Fruit fly (Drosophila melanogaster) whole organism, embryonic: Measurements from ENCODE around the gene Rabex-5.

ENCODE experiments used
- Bteb2 ChIP-seq: fragments of 200-800 bp; sonication (Bioruptor generic); optimal IDR thresholded peaks from 2 replicates; lab custom pipeline; 2016; ENCODE audit warnings: missing biosample characterization, missing genetic modification characterization
- CG10462 ChIP-seq: fragments of 200-800 bp; sonication (Bioruptor generic); optimal IDR thresholded peaks from 2 replicates; lab custom pipeline; 2016; ENCODE audit warnings: missing biosample characterization, missing genetic modification characterization
- CG11085 ChIP-seq: fragments of 200-800 bp; sonication (Bioruptor generic); IDR thresholded peaks from 2 replicates; pipeline ENCODE4 v1.3.6; 2022; ENCODE audit warnings: missing biosample characterization, missing genetic modification characterization
- CG12104 ChIP-seq: fragments of 200-800 bp; sonication (Bioruptor generic); optimal IDR thresholded peaks from 3 replicates; lab custom pipeline; 2016; ENCODE audit warnings: missing biosample characterization, missing genetic modification characterization
- CG15601 ChIP-seq: fragments of 200-800 bp; sonication (Bioruptor generic); optimal IDR thresholded peaks from 3 replicates; lab custom pipeline; 2019; ENCODE audit warnings: missing biosample characterization, mild to moderate bottlenecking, missing genetic modification characterization, moderate library complexity
- CG1603 ChIP-seq: fragments of 200-800 bp; sonication (Bioruptor generic); optimal IDR thresholded peaks from 2 replicates; lab custom pipeline; 2019; ENCODE audit warnings: missing biosample characterization, mild to moderate bottlenecking, missing genetic modification characterization, moderate library complexity
- CG16779 ChIP-seq: fragments of 200-800 bp; sonication (Bioruptor generic); IDR thresholded peaks from 2 replicates; pipeline ENCODE4 v1.3.6; 2022; ENCODE audit warnings: missing biosample characterization, missing genetic modification characterization
- CG16813 ChIP-seq: fragments of 200-800 bp; sonication (Bioruptor generic); IDR thresholded peaks from 3 replicates; pipeline ENCODE4 v1.3.6; 2022; ENCODE audit warnings: missing biosample characterization, missing genetic modification characterization; ENCODE audit not compliant: partially characterized antibody
- CG17568 ChIP-seq: fragments of 200-800 bp; sonication (Bioruptor generic); optimal IDR thresholded peaks from 2 replicates; lab custom pipeline; 2018; ENCODE audit warnings: missing biosample characterization, mild to moderate bottlenecking, missing genetic modification characterization, moderate library complexity
- CG2120 ChIP-seq: fragments of 200-800 bp; sonication (Bioruptor generic); optimal IDR thresholded peaks from 3 replicates; lab custom pipeline; 2016; ENCODE audit warnings: missing biosample characterization, missing genetic modification characterization
- CG43689 ChIP-seq: fragments of 200-800 bp; sonication (Bioruptor generic); IDR thresholded peaks from 2 replicates; pipeline ENCODE4 v1.3.6; 2022; ENCODE audit warnings: missing biosample characterization, missing genetic modification characterization
- CG4854 ChIP-seq: fragments of 200-800 bp; sonication (Bioruptor generic); optimal IDR thresholded peaks from 2 replicates; lab custom pipeline; 2016; ENCODE audit warnings: missing biosample characterization, missing genetic modification characterization, inconsistent platforms
- CG6683 ChIP-seq: fragments of 200-800 bp; sonication (Bioruptor generic); optimal IDR thresholded peaks from 2 replicates; lab custom pipeline; 2017; ENCODE audit warnings: missing biosample characterization, mild to moderate bottlenecking, missing genetic modification characterization, missing genetic modification reagents
- CG6765 ChIP-seq: fragments of 200-800 bp; sonication (Bioruptor generic); optimal IDR thresholded peaks from 3 replicates; lab custom pipeline; 2017; ENCODE audit warnings: missing biosample characterization, mild to moderate bottlenecking, missing genetic modification characterization
- CG7372 ChIP-seq: fragments of 200-800 bp; sonication (Bioruptor generic); IDR thresholded peaks from 2 replicates; pipeline ENCODE4 v1.3.6; 2022; ENCODE audit warnings: missing biosample characterization, missing genetic modification characterization
- CG7839 ChIP-seq: fragments of 200-800 bp; sonication (Bioruptor generic); optimal IDR thresholded peaks from 3 replicates; lab custom pipeline; 2018; ENCODE audit warnings: missing biosample characterization, mild to moderate bottlenecking, missing genetic modification characterization, moderate library complexity
- CG8924 ChIP-seq: fragments of 200-800 bp; optimal IDR thresholded peaks from 3 replicates; lab custom pipeline; 2019; ENCODE audit warnings: missing biosample characterization, mild to moderate bottlenecking, missing genetic modification characterization, moderate library complexity
- CG9437 ChIP-seq: fragments of 200-800 bp; sonication (Bioruptor generic); optimal IDR thresholded peaks from 2 replicates; lab custom pipeline; 2018; ENCODE audit warnings: missing biosample characterization, mild to moderate bottlenecking, missing genetic modification characterization
- CrebB ChIP-seq: fragments of 200-800 bp; sonication (Bioruptor generic); optimal IDR thresholded peaks from 3 replicates; lab custom pipeline; 2018; ENCODE audit warnings: missing biosample characterization, mild to moderate bottlenecking, missing genetic modification characterization
- D ChIP-seq, 2 experiments: fragments of 200-800 bp in 1 of 2; fragments of >200 bp in 1 of 2; sonication (Bioruptor generic) in 1 of 2; optimal IDR thresholded peaks; 2 replicates in 1 of 2; 3 replicates in 1 of 2; lab custom pipeline; 2017; ENCODE audit warnings: mild to moderate bottlenecking in 1 of 2, missing biosample characterization in 1 of 2, missing genetic modification characterization in 1 of 2, missing genetic modification reagents in 1 of 2
- Dek ChIP-seq: fragments of 200-800 bp; sonication (Bioruptor generic); optimal IDR thresholded peaks from 3 replicates; lab custom pipeline; 2019; ENCODE audit warnings: missing biosample characterization, mild to moderate bottlenecking, missing genetic modification characterization, moderate library complexity
- E2f2 ChIP-seq: fragments of 200-800 bp; sonication (Bioruptor generic); IDR thresholded peaks from 2 replicates; pipeline ENCODE4 v1.3.6; 2022; ENCODE audit warnings: missing biosample characterization, missing genetic modification characterization
- MBD-R2 ChIP-seq: fragments of 200-800 bp; sonication (Bioruptor generic); IDR thresholded peaks from 2 replicates; pipeline ENCODE4 v1.3.6; 2022; ENCODE audit warnings: missing biosample characterization, missing genetic modification characterization
- NC2α ChIP-seq: fragments of 200-800 bp; sonication (Bioruptor generic); optimal IDR thresholded peaks from 2 replicates; lab custom pipeline; 2016; ENCODE audit warnings: missing biosample characterization, missing genetic modification characterization
- Nf-YB ChIP-seq: fragments of 200-800 bp; sonication (Bioruptor generic); optimal IDR thresholded peaks from 3 replicates; lab custom pipeline; 2019; ENCODE audit warnings: missing biosample characterization, mild to moderate bottlenecking, missing genetic modification characterization, moderate library complexity
- NfI ChIP-seq: fragments of 200-800 bp; sonication (Bioruptor generic); optimal IDR thresholded peaks from 3 replicates; lab custom pipeline; 2018; ENCODE audit warnings: missing biosample characterization, mild to moderate bottlenecking, missing genetic modification characterization, moderate library complexity
- Oaz ChIP-seq: fragments of 200-800 bp; sonication (Bioruptor generic); IDR thresholded peaks from 2 replicates; pipeline ENCODE4 v1.3.6; 2022; ENCODE audit warnings: missing biosample characterization, missing genetic modification characterization
- Oli ChIP-seq: fragments of 200-800 bp; sonication (Bioruptor generic); optimal IDR thresholded peaks from 2 replicates; lab custom pipeline; 2018; ENCODE audit warnings: missing biosample characterization, mild to moderate bottlenecking, missing genetic modification characterization, moderate library complexity
- Six4 ChIP-seq: fragments of 200-800 bp; sonication (Bioruptor generic); optimal IDR thresholded peaks from 2 replicates; lab custom pipeline; 2016; ENCODE audit warnings: missing biosample characterization, missing genetic modification characterization
- abd-A ChIP-seq: fragments of 200-800 bp; sonication (Bioruptor generic); optimal IDR thresholded peaks from 3 replicates; lab custom pipeline; 2019; ENCODE audit warnings: missing biosample characterization, mild to moderate bottlenecking, missing genetic modification characterization, moderate library complexity
- ac ChIP-seq: fragments of 200-800 bp; sonication (Bioruptor generic); optimal IDR thresholded peaks from 3 replicates; lab custom pipeline; 2017; ENCODE audit warnings: missing biosample characterization, mild to moderate bottlenecking, missing genetic modification characterization
- ara ChIP-seq: fragments of 200-800 bp; sonication (Bioruptor generic); IDR thresholded peaks from 2 replicates; pipeline ENCODE4 v1.3.6; 2022; ENCODE audit warnings: missing biosample characterization, missing genetic modification characterization
- ato ChIP-seq: fragments of 200-800 bp; sonication (Bioruptor generic); IDR thresholded peaks from 2 replicates; pipeline ENCODE4 v1.3.6; 2022; ENCODE audit warnings: missing biosample characterization, missing genetic modification characterization; ENCODE audit not compliant: partially characterized antibody
- bsh ChIP-seq, 2 experiments: fragments of 200-800 bp; sonication (Bioruptor generic); optimal IDR thresholded peaks; 2 replicates each; lab custom pipeline; 2017 to 2018; ENCODE audit warnings: mild to moderate bottlenecking in 2 of 2, missing biosample characterization in 2 of 2, missing genetic modification characterization in 2 of 2, moderate library complexity in 1 of 2
- danr ChIP-seq: fragments of 200-800 bp; sonication (Bioruptor generic); IDR thresholded peaks from 2 replicates; pipeline ENCODE4 v1.3.6; 2022; ENCODE audit warnings: missing biosample characterization, missing genetic modification characterization
- en ChIP-seq: fragments of 200-800 bp; sonication (Bioruptor generic); optimal IDR thresholded peaks from 2 replicates; lab custom pipeline; 2016; ENCODE audit warnings: missing biosample characterization, missing genetic modification characterization
- fd102C ChIP-seq: fragments of 200-800 bp; sonication (Bioruptor generic); optimal IDR thresholded peaks from 2 replicates; lab custom pipeline; 2018; ENCODE audit warnings: missing biosample characterization, mild to moderate bottlenecking, missing genetic modification characterization, moderate library complexity
- fru ChIP-seq: fragments of >200 bp; optimal IDR thresholded peaks from 2 replicates; lab custom pipeline; 2017
- grn ChIP-seq: fragments of 200-800 bp; sonication (Bioruptor generic); optimal IDR thresholded peaks from 3 replicates; lab custom pipeline; 2017; ENCODE audit warnings: missing biosample characterization, missing genetic modification characterization
- hkb ChIP-seq, 2 experiments: fragments of 200-800 bp in 1 of 2; fragments of >200 bp in 1 of 2; sonication (Bioruptor generic) in 1 of 2; IDR thresholded peaks in 1 of 2; optimal IDR thresholded peaks in 1 of 2; 2 replicates each; pipeline versions ENCODE4 v1.3.6 to Lab custom; 2017 to 2022; ENCODE audit warnings: missing biosample characterization in 1 of 2, missing genetic modification characterization in 1 of 2
- jumu ChIP-seq: fragments of 200-800 bp; sonication (Bioruptor generic); optimal IDR thresholded peaks from 3 replicates; lab custom pipeline; 2016; ENCODE audit warnings: missing biosample characterization, missing genetic modification characterization
- klu ChIP-seq: fragments of 200-800 bp; sonication (Bioruptor generic); IDR thresholded peaks from 2 replicates; pipeline ENCODE4 v1.3.6; 2022; ENCODE audit warnings: missing biosample characterization, missing genetic modification characterization
- lilli ChIP-seq: fragments of 200-800 bp; sonication (Bioruptor generic); optimal IDR thresholded peaks from 3 replicates; lab custom pipeline; 2016; ENCODE audit warnings: missing biosample characterization, missing genetic modification characterization
- nerfin-2 ChIP-seq: fragments of 200-800 bp; sonication (Bioruptor generic); IDR thresholded peaks from 2 replicates; pipeline ENCODE4 v1.3.6; 2022; ENCODE audit warnings: missing biosample characterization, missing genetic modification characterization; ENCODE audit not compliant: partially characterized antibody
- otp ChIP-seq: fragments of 200-800 bp; sonication (Bioruptor generic); IDR thresholded peaks from 3 replicates; pipeline ENCODE4, ENCODE4 v1.3.6; 2022; ENCODE audit warnings: missing biosample characterization, missing genetic modification characterization
- slou ChIP-seq: fragments of 200-800 bp; sonication (Bioruptor generic); optimal IDR thresholded peaks from 3 replicates; lab custom pipeline; 2016; ENCODE audit warnings: missing biosample characterization, missing genetic modification characterization
- stwl ChIP-seq: fragments of 200-800 bp; sonication (Bioruptor generic); optimal IDR thresholded peaks from 3 replicates; lab custom pipeline; 2018; ENCODE audit warnings: missing biosample characterization, mild to moderate bottlenecking, missing genetic modification characterization, moderate library complexity
- tgo ChIP-seq: fragments of 200-800 bp; sonication (Bioruptor generic); IDR thresholded peaks from 3 replicates; pipeline ENCODE4 v1.3.6; 2022; ENCODE audit warnings: missing biosample characterization, missing genetic modification characterization
- unc-4 ChIP-seq: fragments of 200-800 bp; sonication (Bioruptor generic); IDR thresholded peaks from 2 replicates; pipeline ENCODE4 v1.3.6; 2022; ENCODE audit warnings: missing biosample characterization, missing genetic modification characterization; ENCODE audit not compliant: partially characterized antibody
- z ChIP-seq: fragments of 200-800 bp; sonication (Bioruptor generic); IDR thresholded peaks from 3 replicates; pipeline ENCODE4 v1.3.6; 2022; ENCODE audit warnings: missing biosample characterization, missing genetic modification characterization

The Rabex-5 gene

DNA sequence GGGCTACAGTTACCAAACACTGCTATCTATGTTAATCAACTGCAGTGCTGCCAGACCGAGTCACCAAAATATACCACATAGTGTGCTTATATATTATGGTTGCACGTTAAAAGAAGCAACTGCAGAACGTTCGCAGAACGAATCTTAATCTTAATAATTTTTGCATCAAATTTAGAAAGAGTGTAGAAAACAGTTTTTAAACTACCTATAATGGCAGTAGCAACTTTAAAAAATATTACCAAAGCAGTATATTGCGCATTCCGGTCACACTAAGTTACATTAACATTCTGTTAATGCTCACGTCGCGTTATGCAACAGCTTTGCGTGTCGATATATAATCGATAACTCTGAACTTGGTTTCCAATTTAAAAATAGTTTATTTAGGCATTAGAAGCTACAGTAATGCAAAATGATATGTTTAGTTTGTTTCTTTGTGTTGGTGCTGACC is 46.4 kb downstream of the Rabex-5 start, which contains the start of gene indra (continued):
- TF ChIP-seq slou (GFP tag; lab: Kevin White, UChicago) (peak; percentile 9), CG8924 (tag; lab: Kevin White, UChicago) (peak; percentile 55), NC2α (GFP tag; lab: Kevin White, UChicago) (no peak), grn (no peak), CG16779 (no peak), CG6683 (GFP tag; lab: Kevin White, UChicago) (no peak), Oli (no peak), CG2120 (GFP tag; lab: Kevin White, UChicago) (peak; percentile 83), CG15601 (peak; percentile 37), abd-A (no peak), lilli (peak; percentile 85), Six4 (GFP tag; lab: Kevin White, UChicago) (peak; percentile 23), CrebB (tag; lab: Kevin White, UChicago) (peak; percentile 10), z (GFP tag; lab: Robert Waterston, UW) (no peak), Oaz (GFP tag; lab: Robert Waterston, UW) (no peak), CG12104 (GFP tag; lab: Kevin White, UChicago) (peak; percentile 49), CG6765 (GFP tag; lab: Kevin White, UChicago) (no peak), jumu (peak; percentile 52), Nf-YB (GFP tag; lab: Kevin White, UChicago) (peak; percentile 12), ara (no peak), CG7372 (GFP tag; lab: Robert Waterston, UW) (peak; percentile 26; the same call in 1 of the 2 replicates), nerfin-2 (GFP tag; lab: Robert Waterston, UW) (no peak), danr (GFP tag; lab: Robert Waterston, UW) (0 out of 2 replicates have a peak, but pooled peaks have one; percentile 46), fd102C (no peak), hkb (optimal IDR thresholded peaks at IDR 0.05; lab: Kevin White, UChicago) (no peak), hkb (GFP tag; IDR thresholded peaks at IDR 0.05; lab: Robert Waterston, UW) (no peak; the same call in 1 of the 2 replicates), CG9437 (GFP tag; lab: Kevin White, UChicago) (peak; percentile 96), ac (GFP tag; lab: Kevin White, UChicago) (no peak), CG4854 (peak; percentile 47), otp (no peak), klu (GFP tag; lab: Robert Waterston, UW) (no peak), unc-4 (GFP tag; lab: Robert Waterston, UW) (peak; percentile 58; the same call in 1 of the 2 replicates), CG16813 (peak; percentile 60), CG7839 (tag; lab: Kevin White, UChicago) (no peak), CG10462 (peak; percentile 36), en (GFP tag; lab: Kevin White, UChicago) (no peak), Bteb2 (peak; percentile 61), Dek (tag; lab: Kevin White, UChicago) (no peak), CG1603 (tag; lab: Kevin White, UChicago) (peak; percentile 27), ato (peak; percentile 45; the same call in 1 of the 2 replicates), NfI (peak; percentile 67), tgo (no peak; the same call in 2 of the 3 replicates), CG17568 (GFP tag; lab: Kevin White, UChicago) (no peak), CG11085 (GFP tag; lab: Robert Waterston, UW) (no peak), CG43689 (no peak), MBD-R2 (GFP tag; lab: Robert Waterston, UW) (peak; percentile 65), E2f2 (GFP tag; lab: Robert Waterston, UW) (peak; percentile 77), fru (lab: Kevin White, UChicago) (no peak), bsh (GFP tag; optimal IDR thresholded peaks at IDR 0.05; lab: Kevin White, UChicago) (peak in 1 of 2 experiments; percentile 39), stwl (peak; percentile 60), D (optimal IDR thresholded peaks at IDR 0.05; lab: Kevin White, UChicago) (no peak), D (GFP tag; optimal IDR thresholded peaks at IDR 0.05; lab: Kevin White, UChicago) (no peak)
